Fruit fly (Drosophila melanogaster): Measurements from ENCODE around the gene CG9072.

Gene CG9072

dm6 chrX:15048713-15049112 lies 47.1 kb downstream of the CG9072 start:
- TF ChIP-seq psq (optimal IDR thresholded peaks at IDR 0.05) (no peak), h (optimal IDR thresholded peaks at IDR 0.05) (no peak), ttk (optimal IDR thresholded peaks at IDR 0.05) (no peak), Myc (optimal IDR thresholded peaks at IDR 0.05) (no peak), insv (optimal IDR thresholded peaks at IDR 0.05) (no peak), Sin3A (optimal IDR thresholded peaks at IDR 0.05) (no peak)

- TF ChIP-seq psq (optimal IDR thresholded peaks at IDR 0.05) (no peak), Myc (optimal IDR thresholded peaks at IDR 0.05) (no peak), ttk (optimal IDR thresholded peaks at IDR 0.05) (no peak), h (optimal IDR thresholded peaks at IDR 0.05) (no peak), Sin3A (optimal IDR thresholded peaks at IDR 0.05) (no peak), insv (optimal IDR thresholded peaks at IDR 0.05) (no peak)
Measured at dm6 chrX:15045608-15046007, 50.2 kb downstream of the CG9072 start.
